Fruit fly (Drosophila melanogaster) whole organism, prepupa: ENCODE measurements around the gene CG42597.

Experiments
- Blimp-1 ChIP-seq: fragments of 200-800 bp; sonication (Bioruptor generic); optimal IDR thresholded peaks from 3 replicates; lab custom pipeline; 2017; ENCODE audit warnings: missing biosample characterization, missing genetic modification characterization, mild to moderate bottlenecking, moderate library complexity, missing genetic modification reagents
- CG10669 ChIP-seq: fragments of 200-800 bp; sonication (Bioruptor generic); optimal IDR thresholded peaks from 3 replicates; lab custom pipeline; 2018; ENCODE audit warnings: missing biosample characterization, mild to moderate bottlenecking, missing genetic modification characterization, moderate library complexity
- CG11762 ChIP-seq: fragments of 200-800 bp; sonication (Bioruptor generic); optimal IDR thresholded peaks from 3 replicates; lab custom pipeline; 2016; ENCODE audit warnings: missing biosample characterization, missing genetic modification characterization; ENCODE audit not compliant: insufficient read depth
- CG11902 ChIP-seq: fragments of 200-800 bp; sonication (Bioruptor generic); optimal IDR thresholded peaks from 3 replicates; lab custom pipeline; 2016; ENCODE audit warnings: missing biosample characterization, missing genetic modification characterization
- CG1621 ChIP-seq: fragments of 200-800 bp; sonication (Bioruptor generic); optimal IDR thresholded peaks from 3 replicates; lab custom pipeline; 2018; ENCODE audit warnings: missing biosample characterization, mild to moderate bottlenecking, missing genetic modification characterization
- CG6808 ChIP-seq: fragments of 200-800 bp; sonication (Bioruptor generic); optimal IDR thresholded peaks from 3 replicates; lab custom pipeline; 2017; ENCODE audit warnings: missing biosample characterization, missing genetic modification characterization, mild to moderate bottlenecking, moderate library complexity, missing genetic modification reagents
- Gug ChIP-seq: fragments of 200-800 bp; sonication (Bioruptor generic); IDR thresholded peaks from 2 replicates; pipeline ENCODE4 v1.3.6; 2022; ENCODE audit warnings: missing biosample characterization, missing genetic modification characterization
- Lpt ChIP-seq: fragments of 200-800 bp; sonication (Bioruptor generic); optimal IDR thresholded peaks from 3 replicates; lab custom pipeline; 2016; ENCODE audit warnings: missing biosample characterization, missing genetic modification characterization
- OdsH ChIP-seq: fragments of 200-800 bp; sonication (Bioruptor generic); optimal IDR thresholded peaks from 3 replicates; lab custom pipeline; 2016; ENCODE audit warnings: missing biosample characterization, missing genetic modification characterization
- acj6 ChIP-seq: fragments of 200-800 bp; sonication (Bioruptor generic); optimal IDR thresholded peaks from 3 replicates; lab custom pipeline; 2016; ENCODE audit warnings: missing biosample characterization, missing genetic modification characterization
- dsx ChIP-seq: fragments of 200-800 bp; optimal IDR thresholded peaks from 3 replicates; lab custom pipeline; 2019; ENCODE audit warnings: missing biosample characterization, mild to moderate bottlenecking, missing genetic modification characterization, moderate library complexity; ENCODE audit not compliant: poor library complexity, severe bottlenecking
- esn ChIP-seq: fragments of 200-800 bp; sonication (Bioruptor generic); optimal IDR thresholded peaks from 2 replicates; lab custom pipeline; 2016; ENCODE audit warnings: missing biosample characterization, mild to moderate bottlenecking, missing genetic modification characterization, moderate library complexity
- vri ChIP-seq: fragments of 200-800 bp; sonication (Bioruptor generic); optimal IDR thresholded peaks from 3 replicates; lab custom pipeline; 2016; ENCODE audit warnings: missing biosample characterization, mild to moderate bottlenecking, missing genetic modification characterization

dm6 chr2L:22024362-22024761 is 40.8 kb downstream of the CG42597 start:
- TF ChIP-seq Blimp-1 (no peak), Gug (no peak), CG11902 (GFP tag; lab: Kevin White, UChicago) (no peak), esn (GFP tag; lab: Kevin White, UChicago) (no peak), vri (GFP tag; lab: Kevin White, UChicago) (no peak), CG11762 (no peak), Lpt (GFP tag; lab: Kevin White, UChicago) (no peak), dsx (GFP tag; lab: Kevin White, UChicago) (no peak), CG10669 (GFP tag; lab: Kevin White, UChicago) (no peak), OdsH (GFP tag; lab: Kevin White, UChicago) (no peak), CG1621 (no peak), CG6808 (GFP tag; lab: Kevin White, UChicago) (no peak), acj6 (no peak)
